Fruit fly (Drosophila melanogaster) whole organism, embryonic: ENCODE data around the gene CG32428.
A peak's percentile ranks its signal among the peaks of the same experiment; 100 is the strongest.

Source experiments
- Ada2b ChIP-seq: fragments of 200-800 bp; sonication (Bioruptor generic); IDR thresholded peaks from 2 replicates; pipeline ENCODE4 v1.3.6; 2022; ENCODE audit warnings: missing biosample characterization, missing genetic modification characterization
- Atf-2 ChIP-seq: fragments of 200-800 bp; sonication (Bioruptor generic); optimal IDR thresholded peaks from 2 replicates; lab custom pipeline; 2016; ENCODE audit warnings: missing biosample characterization, missing genetic modification characterization
- Awh ChIP-seq: fragments of 200-800 bp; sonication (Bioruptor generic); IDR thresholded peaks from 2 replicates; pipeline ENCODE4, ENCODE4 v1.3.6; 2022; ENCODE audit warnings: missing biosample characterization, missing genetic modification characterization
- B-H1 ChIP-seq: fragments of 200-800 bp; sonication (Bioruptor generic); IDR thresholded peaks from 3 replicates; pipeline ENCODE4 v1.3.6; 2022; ENCODE audit warnings: missing biosample characterization, missing genetic modification characterization
- BEAF-32 ChIP-seq: fragments of 200-800 bp; sonication (Bioruptor generic); optimal IDR thresholded peaks from 3 replicates; lab custom pipeline; 2017; ENCODE audit warnings: missing biosample characterization, missing genetic modification characterization, mild to moderate bottlenecking, moderate library complexity, missing genetic modification reagents
- Bgb ChIP-seq: fragments of 200-800 bp; sonication (Bioruptor generic); IDR thresholded peaks from 2 replicates; pipeline ENCODE4 v1.3.6; 2022; ENCODE audit warnings: missing biosample characterization, missing genetic modification characterization; ENCODE audit not compliant: partially characterized antibody
- Bteb2 ChIP-seq: fragments of 200-800 bp; sonication (Bioruptor generic); optimal IDR thresholded peaks from 2 replicates; lab custom pipeline; 2016; ENCODE audit warnings: missing biosample characterization, missing genetic modification characterization
- CG10366 ChIP-seq: fragments of 200-800 bp; sonication (Bioruptor generic); IDR thresholded peaks from 2 replicates; pipeline ENCODE4 v1.3.6; 2022; ENCODE audit warnings: missing biosample characterization, missing genetic modification characterization
- CG10462 ChIP-seq: fragments of 200-800 bp; sonication (Bioruptor generic); optimal IDR thresholded peaks from 2 replicates; lab custom pipeline; 2016; ENCODE audit warnings: missing biosample characterization, missing genetic modification characterization
- CG11085 ChIP-seq: fragments of 200-800 bp; sonication (Bioruptor generic); IDR thresholded peaks from 2 replicates; pipeline ENCODE4 v1.3.6; 2022; ENCODE audit warnings: missing biosample characterization, missing genetic modification characterization
- CG11560 ChIP-seq: fragments of 200-800 bp; sonication (Bioruptor generic); IDR thresholded peaks from 3 replicates; pipeline ENCODE4 v1.3.6; 2022; ENCODE audit warnings: missing biosample characterization, missing genetic modification characterization
- CG1233 ChIP-seq: fragments of 200-800 bp; sonication (Bioruptor generic); optimal IDR thresholded peaks from 4 replicates; lab custom pipeline; 2018; ENCODE audit warnings: missing biosample characterization, mild to moderate bottlenecking, missing genetic modification characterization
- CG18476 ChIP-seq: fragments of 200-800 bp; sonication (Bioruptor generic); optimal IDR thresholded peaks from 2 replicates; lab custom pipeline; 2016; ENCODE audit warnings: missing biosample characterization, mild to moderate bottlenecking, missing genetic modification characterization
- CG30403 ChIP-seq: fragments of 200-800 bp; sonication (Bioruptor generic); optimal IDR thresholded peaks from 3 replicates; lab custom pipeline; 2016; ENCODE audit warnings: missing biosample characterization, missing genetic modification characterization
- CG3163 ChIP-seq: fragments of 200-800 bp; sonication (Bioruptor generic); optimal IDR thresholded peaks from 3 replicates; lab custom pipeline; 2016; ENCODE audit warnings: missing biosample characterization, missing genetic modification characterization
- CG43689 ChIP-seq: fragments of 200-800 bp; sonication (Bioruptor generic); IDR thresholded peaks from 2 replicates; pipeline ENCODE4 v1.3.6; 2022; ENCODE audit warnings: missing biosample characterization, missing genetic modification characterization
- CG4404 ChIP-seq: fragments of 200-800 bp; sonication (Bioruptor generic); IDR thresholded peaks from 2 replicates; pipeline ENCODE4 v1.3.6; 2022; ENCODE audit warnings: missing biosample characterization, missing genetic modification characterization
- CG5245 ChIP-seq: fragments of 200-800 bp; sonication (Bioruptor generic); optimal IDR thresholded peaks from 3 replicates; lab custom pipeline; 2016; ENCODE audit warnings: missing biosample characterization, missing genetic modification characterization
- CG7357 ChIP-seq: fragments of 200-800 bp; sonication (Bioruptor generic); IDR thresholded peaks from 3 replicates; pipeline ENCODE4 v1.3.6; 2022; ENCODE audit warnings: missing biosample characterization, missing genetic modification characterization
- CG7745 ChIP-seq: fragments of 200-800 bp; sonication (Bioruptor generic); optimal IDR thresholded peaks from 2 replicates; lab custom pipeline; 2018; ENCODE audit warnings: missing biosample characterization, mild to moderate bottlenecking, missing genetic modification characterization, moderate library complexity
- CG7928 ChIP-seq: fragments of 200-800 bp; sonication (Bioruptor generic); optimal IDR thresholded peaks from 2 replicates; lab custom pipeline; 2017; ENCODE audit warnings: missing biosample characterization, mild to moderate bottlenecking, missing genetic modification characterization
- CG7963 ChIP-seq: fragments of 200-800 bp; sonication (Bioruptor generic); IDR thresholded peaks from 3 replicates; pipeline ENCODE4 v1.3.6; 2022; ENCODE audit warnings: missing biosample characterization, missing genetic modification characterization; ENCODE audit not compliant: partially characterized antibody
- CG7987 ChIP-seq: fragments of 200-800 bp; sonication (Bioruptor generic); optimal IDR thresholded peaks from 2 replicates; lab custom pipeline; 2018; ENCODE audit warnings: missing biosample characterization, mild to moderate bottlenecking, missing genetic modification characterization, moderate library complexity
- CG8089 ChIP-seq: fragments of 200-800 bp; sonication (Bioruptor generic); optimal IDR thresholded peaks from 3 replicates; lab custom pipeline; 2016; ENCODE audit warnings: missing biosample characterization, missing genetic modification characterization
- CG8944 ChIP-seq: fragments of 200-800 bp; sonication (Bioruptor generic); optimal IDR thresholded peaks from 3 replicates; lab custom pipeline; 2016; ENCODE audit warnings: missing biosample characterization, missing genetic modification characterization
- Camta ChIP-seq: fragments of 200-800 bp; sonication (Bioruptor generic); optimal IDR thresholded peaks from 2 replicates; lab custom pipeline; 2016; ENCODE audit warnings: missing biosample characterization, missing genetic modification characterization
- Dip2 ChIP-seq: fragments of 200-800 bp; sonication (Bioruptor generic); IDR thresholded peaks from 2 replicates; pipeline ENCODE4 v1.3.6; 2022; ENCODE audit warnings: missing biosample characterization, missing genetic modification characterization
- Dll ChIP-seq: fragments of 200-800 bp; sonication (Bioruptor generic); IDR thresholded peaks from 4 replicates; pipeline ENCODE4 v1.3.6; 2022; ENCODE audit warnings: missing biosample characterization, missing genetic modification characterization; ENCODE audit not compliant: partially characterized antibody
- Fer2 ChIP-seq: fragments of 200-800 bp; sonication (Bioruptor generic); optimal IDR thresholded peaks from 2 replicates; lab custom pipeline; 2018; ENCODE audit warnings: missing biosample characterization, mild to moderate bottlenecking, missing genetic modification characterization, moderate library complexity
- HLH4C ChIP-seq: fragments of 200-800 bp; sonication (Bioruptor generic); IDR thresholded peaks from 3 replicates; pipeline ENCODE4 v1.3.6; 2022; ENCODE audit warnings: missing biosample characterization, missing genetic modification characterization; ENCODE audit not compliant: partially characterized antibody
- Oli ChIP-seq: fragments of 200-800 bp; sonication (Bioruptor generic); optimal IDR thresholded peaks from 2 replicates; lab custom pipeline; 2018; ENCODE audit warnings: missing biosample characterization, mild to moderate bottlenecking, missing genetic modification characterization, moderate library complexity
- Poxn ChIP-seq: fragments of 200-800 bp; sonication (Bioruptor generic); IDR thresholded peaks from 2 replicates; pipeline ENCODE4 v1.3.6; 2022; ENCODE audit warnings: missing biosample characterization, missing genetic modification characterization
- Tbp ChIP-seq: fragments of >200 bp; optimal IDR thresholded peaks from 2 replicates; lab custom pipeline; 2018; ENCODE audit warnings: missing biosample characterization, missing genetic modification characterization
- Xbp1 ChIP-seq: fragments of 200-800 bp; sonication (Bioruptor generic); optimal IDR thresholded peaks from 3 replicates; lab custom pipeline; 2016; ENCODE audit warnings: missing biosample characterization, mild to moderate bottlenecking, missing genetic modification characterization
- bowl ChIP-seq: fragments of 200-800 bp; sonication (Bioruptor generic); IDR thresholded peaks from 2 replicates; pipeline ENCODE4 v1.3.6; 2022; ENCODE audit warnings: missing biosample characterization, missing genetic modification characterization
- cg ChIP-seq: fragments of 200-800 bp; sonication (Bioruptor generic); optimal IDR thresholded peaks from 3 replicates; lab custom pipeline; 2019; ENCODE audit warnings: missing biosample characterization, mild to moderate bottlenecking, missing genetic modification characterization, moderate library complexity
- chif ChIP-seq, 2 experiments: fragments of 200-800 bp; sonication (Bioruptor generic); optimal IDR thresholded peaks; 3 replicates each; lab custom pipeline; 2016; ENCODE audit warnings: missing biosample characterization in 2 of 2, missing genetic modification characterization in 2 of 2
- cwo ChIP-seq: fragments of 200-800 bp; sonication (Bioruptor generic); optimal IDR thresholded peaks from 3 replicates; lab custom pipeline; 2017; ENCODE audit warnings: missing biosample characterization, missing genetic modification characterization, mild to moderate bottlenecking, moderate library complexity, missing genetic modification reagents
- eve ChIP-seq, 2 experiments: fragments of >200 bp; optimal IDR thresholded peaks; 2 replicates each; lab custom pipeline; 2017; ENCODE audit warnings: missing biosample characterization in 2 of 2, missing genetic modification characterization in 2 of 2
- exex ChIP-seq: fragments of 200-800 bp; sonication (Bioruptor generic); optimal IDR thresholded peaks from 4 replicates; lab custom pipeline; 2018; ENCODE audit warnings: missing biosample characterization, mild to moderate bottlenecking, missing genetic modification characterization, moderate library complexity
- ham ChIP-seq: fragments of 200-800 bp; sonication (Bioruptor generic); IDR thresholded peaks from 2 replicates; pipeline ENCODE4 v1.3.6; 2022; ENCODE audit warnings: missing biosample characterization, missing genetic modification characterization
- kay ChIP-seq: fragments of 200-800 bp; sonication (Bioruptor generic); optimal IDR thresholded peaks from 2 replicates; lab custom pipeline; 2016; ENCODE audit warnings: missing biosample characterization, missing genetic modification characterization
- knrl ChIP-seq: fragments of 200-800 bp; sonication (Bioruptor generic); IDR thresholded peaks from 3 replicates; pipeline ENCODE4 v1.3.6; 2022; ENCODE audit warnings: missing biosample characterization, missing genetic modification characterization; ENCODE audit not compliant: partially characterized antibody
- nmo ChIP-seq: fragments of 200-800 bp; sonication (Bioruptor generic); optimal IDR thresholded peaks from 2 replicates; lab custom pipeline; 2018; ENCODE audit warnings: missing biosample characterization, mild to moderate bottlenecking, missing genetic modification characterization, moderate library complexity
- rib ChIP-seq: fragments of 200-800 bp; sonication (Bioruptor generic); IDR thresholded peaks from 2 replicates; pipeline ENCODE4 v1.3.6; 2022; ENCODE audit warnings: missing biosample characterization, missing genetic modification characterization
- sug ChIP-seq: fragments of 200-800 bp; optimal IDR thresholded peaks from 2 replicates; lab custom pipeline; 2019; ENCODE audit warnings: missing biosample characterization, mild to moderate bottlenecking, missing genetic modification characterization, moderate library complexity
- tap ChIP-seq: fragments of 200-800 bp; optimal IDR thresholded peaks from 3 replicates; lab custom pipeline; 2019; ENCODE audit warnings: missing biosample characterization, mild to moderate bottlenecking, missing genetic modification characterization, moderate library complexity
- tin ChIP-seq: fragments of 200-800 bp; sonication (Bioruptor generic); optimal IDR thresholded peaks from 3 replicates; lab custom pipeline; 2016; ENCODE audit warnings: missing biosample characterization, missing genetic modification characterization
- unc-4 ChIP-seq: fragments of 200-800 bp; sonication (Bioruptor generic); IDR thresholded peaks from 2 replicates; pipeline ENCODE4 v1.3.6; 2022; ENCODE audit warnings: missing biosample characterization, missing genetic modification characterization; ENCODE audit not compliant: partially characterized antibody
- unpg ChIP-seq: fragments of 200-800 bp; sonication (Bioruptor generic); optimal IDR thresholded peaks from 3 replicates; lab custom pipeline; 2018; ENCODE audit warnings: missing biosample characterization, mild to moderate bottlenecking, missing genetic modification characterization, moderate library complexity
- vvl ChIP-seq: fragments of 200-800 bp; sonication (Bioruptor generic); IDR thresholded peaks from 2 replicates; pipeline ENCODE4 v1.3.6; 2022; ENCODE audit warnings: missing biosample characterization, missing genetic modification characterization

CG32428 gene

dm6 chr3L:20474789-20475208 is 1.3 kb upstream of the CG32428 start (continued):
- peak; percentile 63 to 75 for TF ChIP-seq chif (GFP tag; optimal IDR thresholded peaks at IDR 0.05; lab: Kevin White, UChicago)
- no peak for TF ChIP-seq ham (GFP tag; lab: Robert Waterston, UW)
- no peak for TF ChIP-seq Bgb
- TF ChIP-seq CG4404 (GFP tag; lab: Robert Waterston, UW), result no peak
- TF ChIP-seq B-H1 (GFP tag; lab: Robert Waterston, UW), result no peak
- TF ChIP-seq Xbp1 (GFP tag; lab: Kevin White, UChicago), result peak; percentile 94
- TF ChIP-seq CG7745, result no peak
- TF ChIP-seq vvl (GFP tag; lab: Robert Waterston, UW), result no peak
- TF ChIP-seq Camta (GFP tag; lab: Kevin White, UChicago), result peak; percentile 84
- TF ChIP-seq Fer2 (tag; lab: Kevin White, UChicago), result peak; percentile 77
- TF ChIP-seq Atf-2 (GFP tag; lab: Kevin White, UChicago), result peak; percentile 74
- no peak for TF ChIP-seq CG43689 (GFP tag; lab: Robert Waterston, UW)
- TF ChIP-seq Awh (GFP tag; lab: Robert Waterston, UW), result no peak
- TF ChIP-seq Bteb2 (GFP tag; lab: Kevin White, UChicago), result peak; percentile 84
- TF ChIP-seq CG8944 (GFP tag; lab: Kevin White, UChicago), result peak; percentile 89
- no peak for TF ChIP-seq CG11085 (GFP tag; lab: Robert Waterston, UW)
- peak; percentile 95 for TF ChIP-seq tin (GFP tag; lab: Kevin White, UChicago)
- peak; percentile 73 for TF ChIP-seq CG7357
- no peak for TF ChIP-seq CG11560 (tag; lab: Robert Waterston, UW)
- no peak for TF ChIP-seq knrl (GFP tag; lab: Robert Waterston, UW)
- peak; percentile 86 for TF ChIP-seq unpg
- no peak for TF ChIP-seq bowl (GFP tag; lab: Robert Waterston, UW)
- peak; percentile 65 for TF ChIP-seq CG8089 (GFP tag; lab: Kevin White, UChicago)
- TF ChIP-seq Oli, result peak; percentile 66
- no peak for TF ChIP-seq cg (GFP tag; lab: Kevin White, UChicago)
- TF ChIP-seq CG10462 (GFP tag; lab: Kevin White, UChicago), result peak; percentile 78
- no peak for TF ChIP-seq Poxn (GFP tag; lab: Robert Waterston, UW)
- TF ChIP-seq CG3163 (GFP tag; lab: Kevin White, UChicago), result peak; percentile 67
- TF ChIP-seq CG7987 (GFP tag; lab: Kevin White, UChicago), result peak; percentile 91
- peak; percentile 86 for TF ChIP-seq CG18476 (GFP tag; lab: Kevin White, UChicago)
- no peak for TF ChIP-seq eve (GFP tag; optimal IDR thresholded peaks at IDR 0.05; lab: Kevin White, UChicago)
- TF ChIP-seq CG5245 (GFP tag; lab: Kevin White, UChicago), result peak; percentile 81
- TF ChIP-seq kay (GFP tag; lab: Kevin White, UChicago), result peak; percentile 76
- no peak for TF ChIP-seq CG7963 (GFP tag; lab: Robert Waterston, UW)
- no peak for TF ChIP-seq Ada2b (GFP tag; lab: Robert Waterston, UW)
- TF ChIP-seq Dll (GFP tag; lab: Robert Waterston, UW), result no peak
- TF ChIP-seq CG30403, result peak; percentile 92
- TF ChIP-seq nmo (GFP tag; lab: Kevin White, UChicago), result peak; percentile 75
- peak; percentile 64 for TF ChIP-seq exex
- peak; percentile 60 for TF ChIP-seq CG7928 (GFP tag; lab: Kevin White, UChicago)
- no peak for TF ChIP-seq Tbp (GFP tag; lab: Kevin White, UChicago)
- TF ChIP-seq sug (tag; lab: Kevin White, UChicago), result peak; percentile 86
- TF ChIP-seq cwo, result peak; percentile 84
- TF ChIP-seq BEAF-32, result peak; percentile 31
- no peak for TF ChIP-seq CG10366 (GFP tag; lab: Robert Waterston, UW)
- no peak for TF ChIP-seq Dip2
- TF ChIP-seq tap (tag; lab: Kevin White, UChicago), result peak; percentile 83
- TF ChIP-seq unc-4 (GFP tag; lab: Robert Waterston, UW), result no peak
- peak; percentile 84 for TF ChIP-seq CG1233
- no peak for TF ChIP-seq HLH4C (GFP tag; lab: Robert Waterston, UW)
- TF ChIP-seq rib, result no peak
